Fruit fly (Drosophila melanogaster) whole organism: ENCODE data around the gene Pop5.

Experiments
- CG8478 ChIP-seq: fragments of >200 bp; optimal IDR thresholded peaks from 2 replicates; lab custom pipeline; 2018; ENCODE audit warnings: inconsistent platforms
- EcR ChIP-seq, 2 experiments: fragments of >200 bp; optimal IDR thresholded peaks; 2 replicates each; lab custom pipeline; 2017; ENCODE audit warnings: missing biosample characterization in 2 of 2, missing genetic modification characterization in 2 of 2, missing genetic modification reagents in 2 of 2
- pan ChIP-seq: fragments of >200 bp; optimal IDR thresholded peaks from 2 replicates; lab custom pipeline; 2017

DNA sequence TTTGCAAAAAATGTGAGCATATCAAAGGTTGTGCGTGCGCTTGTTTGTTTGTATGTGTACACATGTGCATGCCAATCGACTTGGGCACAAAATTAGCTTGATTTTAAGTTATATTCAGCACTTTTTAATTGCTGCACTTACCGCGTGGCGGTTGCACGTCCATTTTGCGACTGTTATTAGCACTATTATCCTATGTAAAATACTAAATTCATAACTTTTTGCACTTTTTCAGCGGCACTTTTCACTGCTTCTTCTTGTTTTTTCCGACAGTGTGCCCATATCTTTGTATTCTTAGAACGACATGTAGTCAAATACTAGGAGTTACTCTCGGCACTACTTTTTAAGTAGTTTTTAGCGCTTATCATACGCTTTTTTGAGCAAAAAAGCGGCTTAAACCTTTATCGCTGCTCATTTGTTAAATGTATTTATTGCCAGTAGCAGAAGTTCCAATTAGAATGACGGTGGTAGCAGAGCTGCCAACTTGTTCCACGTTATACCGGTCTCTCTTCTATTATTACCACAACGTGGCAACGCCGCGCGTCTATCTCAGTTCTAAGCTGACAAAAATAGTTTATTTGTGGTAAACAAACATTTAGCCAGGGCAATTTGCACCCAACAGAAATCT lies 2.4 kb downstream of the Pop5 start, which contains the start of the genes scaf6 and Papst2:
- TF ChIP-seq EcR (GFP tag; optimal IDR thresholded peaks at IDR 0.05; lab: Kevin White, UChicago) = no peak
- no peak for TF ChIP-seq pan (lab: Kevin White, UChicago)
- TF ChIP-seq CG8478 (lab: Kevin White, UChicago) = no peak
